Fruit fly (Drosophila melanogaster): ENCODE data around the gene lush.

DNA sequence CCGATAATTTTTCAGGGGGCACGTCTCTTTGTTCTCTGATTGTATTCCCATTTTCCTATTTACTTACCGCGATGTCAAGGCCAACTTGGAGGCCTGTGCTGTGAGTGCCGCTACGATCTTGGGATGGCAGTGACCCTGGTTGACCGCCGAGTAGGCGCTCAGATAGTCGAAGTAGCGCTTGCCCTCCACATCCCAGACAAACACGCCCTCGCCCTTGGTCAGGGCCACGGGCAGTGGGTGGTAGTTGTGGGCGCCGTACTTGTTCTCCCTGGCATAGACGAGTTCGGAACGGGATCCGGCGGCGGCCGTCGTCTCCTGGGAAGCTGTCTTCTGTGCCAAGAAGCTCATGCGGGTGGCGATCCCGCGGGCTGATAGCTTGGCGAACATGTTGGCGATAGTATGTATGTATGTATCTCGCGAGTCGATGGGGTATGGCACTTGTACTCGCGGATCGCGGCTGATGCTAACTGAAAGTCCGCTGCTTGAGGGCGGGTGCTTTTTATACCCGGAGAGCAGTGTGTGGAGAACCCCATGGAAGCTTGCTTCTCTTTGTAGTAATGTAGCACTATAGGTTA lies 43.6 kb upstream of the lush start, which contains the start of gene Oat:
- TF ChIP-seq BEAF-32 (GFP tag; optimal IDR thresholded peaks at IDR 0.05) (no peak), CG6654 (GFP tag; optimal IDR thresholded peaks at IDR 0.05) (no peak), CG12236 (GFP tag; optimal IDR thresholded peaks at IDR 0.05) (no peak), CG7745 (tag; optimal IDR thresholded peaks at IDR 0.05) (no peak), hb (GFP tag; IDR thresholded peaks at IDR 0.05; ENCODE audit: partially characterized antibody) (no peak), Bgb (GFP tag; IDR thresholded peaks at IDR 0.05; ENCODE audit: partially characterized antibody) (0 out of 2 replicates have a peak, but pooled peaks have one; percentile 8), CG5180 (GFP tag; optimal IDR thresholded peaks at IDR 0.05) (peak; percentile 88), fd102C (GFP tag; optimal IDR thresholded peaks at IDR 0.05) (no peak)
